Fruit fly (Drosophila melanogaster): ENCODE data around the gene CG7492.

CG7492 gene

dm6 chr3L:7611229-7611628 is 43.3 kb downstream of the CG7492 start:
- no peak for TF ChIP-seq CG17801 (GFP tag; optimal IDR thresholded peaks at IDR 0.05; ENCODE audit: partially characterized antibody)

dm6 chr3L:7610522-7610921 is 44.0 kb downstream of the CG7492 start:
- TF ChIP-seq CG17801 (GFP tag; optimal IDR thresholded peaks at IDR 0.05; ENCODE audit: partially characterized antibody): no peak

- TF ChIP-seq CG17801 (GFP tag; optimal IDR thresholded peaks at IDR 0.05; ENCODE audit: partially characterized antibody): no peak
Observed at dm6 chr3L:7606336-7607001, 48.1 kb downstream of the CG7492 start.

dm6 chr3L:7604863-7605262 is 49.7 kb downstream of the CG7492 start:
- no peak for TF ChIP-seq CG17801 (GFP tag; optimal IDR thresholded peaks at IDR 0.05; ENCODE audit: partially characterized antibody)

dm6 chr3L:7603397-7603796 is 51.2 kb downstream of the CG7492 start:
- TF ChIP-seq CG17801 (GFP tag; optimal IDR thresholded peaks at IDR 0.05; ENCODE audit: partially characterized antibody): no peak

Data from ovary, adult (tissue).